Worm (Caenorhabditis elegans) whole organism, midembryonic: ENCODE measurements around the gene nhr-38.

Experiments used
- cog-1 ChIP-seq: sonication (generic microtip); optimal IDR thresholded peaks from 2 replicates; lab custom pipeline; 2016; ENCODE audit warnings: missing genetic modification characterization, missing compliant biosample characterization
- med-1 ChIP-seq: sonication (generic microtip); optimal IDR thresholded peaks from 2 replicates; lab custom pipeline; 2017; ENCODE audit warnings: missing genetic modification characterization, mild to moderate bottlenecking, missing compliant biosample characterization, antibody characterized with exemption, missing genetic modification reagents; ENCODE audit not compliant: insufficient read depth

- TF ChIP-seq med-1 (GFP tag; lab: Kevin White, UChicago) (no peak), cog-1 (tag; lab: Kevin White, UChicago) (peak; percentile 9)
Observed at ce11 chrIV:9718396-9718795, 8.4 kb downstream of the nhr-38 start.
